Worm (Caenorhabditis elegans): ENCODE data around the gene hacl-1.

DNA sequence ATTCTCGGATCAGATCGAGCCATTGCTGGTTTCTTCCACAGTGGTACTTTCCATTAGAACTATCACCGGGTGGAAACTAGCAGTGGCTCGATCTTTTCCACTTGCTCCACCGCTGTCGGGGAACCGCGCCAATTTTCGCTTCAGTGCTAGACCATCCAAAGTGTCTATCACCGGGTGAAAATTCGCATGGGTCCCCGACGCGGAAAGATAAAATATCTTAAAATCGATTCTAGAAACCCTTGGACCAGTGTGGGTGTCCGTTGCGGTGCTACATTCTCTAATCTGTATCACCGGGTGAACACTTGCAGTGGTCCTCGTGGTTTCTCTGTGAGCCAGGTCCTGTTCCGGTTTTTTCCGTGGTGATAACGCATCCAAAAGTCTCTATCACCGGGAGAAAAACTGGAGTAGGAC is 44.8 kb upstream of the hacl-1 start:
- no peak for TF ChIP-seq ama-1 (optimal IDR thresholded peaks at IDR 0.05)
- TF ChIP-seq nhr-11 (tag; optimal IDR thresholded peaks at IDR 0.05): no peak
- no peak for TF ChIP-seq nhr-237 (tag; optimal IDR thresholded peaks at IDR 0.05)
- no peak for TF ChIP-seq elt-1 (tag; optimal IDR thresholded peaks at IDR 0.05)

Measured in whole organism, L3 larva.